Worm (Caenorhabditis elegans): ENCODE data around the gene algn-2.

algn-2 gene

ce11 chrII:5399201-5399600 is 24.1 kb downstream of the algn-2 start, which contains the start of gene mog-5 (continued):
- TF ChIP-seq fkh-10 (GFP tag; optimal IDR thresholded peaks at IDR 0.05) (no peak), sup-37 (GFP tag; optimal IDR thresholded peaks at IDR 0.05) (no peak), fkh-8 (tag; optimal IDR thresholded peaks at IDR 0.05) (no peak), ceh-82 (tag; optimal IDR thresholded peaks at IDR 0.05) (peak in 2 of 3 experiments; percentile 10 to 23), nhr-237 (tag; optimal IDR thresholded peaks at IDR 0.05) (no peak), jun-1 (tag; optimal IDR thresholded peaks at IDR 0.05) (no peak), C04F5.9 (tag; optimal IDR thresholded peaks at IDR 0.05) (no peak), lin-35 (GFP tag; optimal IDR thresholded peaks at IDR 0.05) (peak in 1 of 2 experiments; percentile 33), ceh-88 (GFP tag; IDR thresholded peaks at IDR 0.05) (no peak), hlh-4 (tag; optimal IDR thresholded peaks at IDR 0.05) (no peak), hpl-2 (GFP tag; optimal IDR thresholded peaks at IDR 0.05) (no peak), tbx-2 (tag; optimal IDR thresholded peaks at IDR 0.05) (peak; percentile 28), swsn-7 (tag; optimal IDR thresholded peaks at IDR 0.05) (peak; percentile 25), lin-39 (tag; optimal IDR thresholded peaks at IDR 0.05) (no peak), nhr-47 (tag; optimal IDR thresholded peaks at IDR 0.05) (peak; percentile 4), aha-1 (tag; optimal IDR thresholded peaks at IDR 0.05) (no peak), efl-3 (GFP tag; optimal IDR thresholded peaks at IDR 0.05) (no peak), elt-3 (tag; optimal IDR thresholded peaks at IDR 0.05) (peak in 1 of 6 experiments; percentile 51), dpl-1 (GFP tag; optimal IDR thresholded peaks at IDR 0.05) (peak; percentile 8 to 41 (median 20)), mab-9 (GFP tag; IDR thresholded peaks at IDR 0.05) (no peak), pqm-1 (tag; optimal IDR thresholded peaks at IDR 0.05) (no peak), rnt-1 (tag; optimal IDR thresholded peaks at IDR 0.05) (peak; percentile 20), F16B12.6 (tag; optimal IDR thresholded peaks at IDR 0.05) (no peak), efl-1 (optimal IDR thresholded peaks at IDR 0.05) (peak; percentile 14 to 41), efl-1 (GFP tag; optimal IDR thresholded peaks at IDR 0.05 in 1 of 2) (peak; percentile 36 to 93), skn-1 (tag; optimal IDR thresholded peaks at IDR 0.05) (peak; percentile 11)

- no peak for TF ChIP-seq unc-130 (tag; optimal IDR thresholded peaks at IDR 0.05)
- no peak for TF ChIP-seq nhr-47 (tag; optimal IDR thresholded peaks at IDR 0.05)
- TF ChIP-seq pax-3 (tag; optimal IDR thresholded peaks at IDR 0.05), result no peak
- no peak for TF ChIP-seq zag-1 (tag; optimal IDR thresholded peaks at IDR 0.05)
- no peak for TF ChIP-seq unc-62 (GFP tag; optimal IDR thresholded peaks at IDR 0.05)
- no peak for TF ChIP-seq nhr-77 (tag; optimal IDR thresholded peaks at IDR 0.05)
- no peak for TF ChIP-seq mep-1 (tag; optimal IDR thresholded peaks at IDR 0.05)
- TF ChIP-seq swsn-7 (tag; optimal IDR thresholded peaks at IDR 0.05), result no peak
- TF ChIP-seq fos-1 (tag; optimal IDR thresholded peaks at IDR 0.05), result no peak
- no peak for TF ChIP-seq pqm-1 (tag; optimal IDR thresholded peaks at IDR 0.05)
- no peak for TF ChIP-seq elt-3 (tag; optimal IDR thresholded peaks at IDR 0.05)
- no peak for TF ChIP-seq tlp-1 (tag; optimal IDR thresholded peaks at IDR 0.05)
- TF ChIP-seq skn-1 (tag; optimal IDR thresholded peaks at IDR 0.05), result no peak
- no peak for TF ChIP-seq grh-1 (GFP tag; IDR thresholded peaks at IDR 0.05)
- no peak for TF ChIP-seq jun-1 (tag; optimal IDR thresholded peaks at IDR 0.05)
- no peak for TF ChIP-seq lsy-2 (tag; optimal IDR thresholded peaks at IDR 0.05)
- TF ChIP-seq nhr-84 (tag; optimal IDR thresholded peaks at IDR 0.05), result no peak
- no peak for TF ChIP-seq F16B12.6 (tag; optimal IDR thresholded peaks at IDR 0.05)
Observed at ce11 chrII:5407548-5407947, 32.5 kb downstream of the algn-2 start, which contains the start of gene clec-141. clec-141 (minus strand) TSS chrII:5407648.

ce11 chrII:5408924-5409323 is 33.9 kb downstream of the algn-2 start, which contains the start of the genes EEED8.12 and EEED8.4:
EEED8.12 (minus strand) TSS chrII:5409024.
EEED8.4 (plus strand) TSS chrII:5409319.
- no peak for TF ChIP-seq isw-1 (GFP tag; IDR thresholded peaks at IDR 0.05)
- TF ChIP-seq zip-4 (GFP tag; optimal IDR thresholded peaks at IDR 0.05), result no peak
- TF ChIP-seq ces-1 (GFP tag; optimal IDR thresholded peaks at IDR 0.05), result no peak
- no peak for TF ChIP-seq efl-1 (optimal IDR thresholded peaks at IDR 0.05)
- TF ChIP-seq efl-1 (GFP tag; optimal IDR thresholded peaks at IDR 0.05 in 1 of 2), result no peak
- no peak for TF ChIP-seq egl-13 (tag; optimal IDR thresholded peaks at IDR 0.05)
